Worm (Caenorhabditis elegans) whole organism, late embryonic: ENCODE data around the gene K09E9.1.

Experiments used
- C38D4.7 ChIP-seq: fragments of 200-800 bp; sonication (Bioruptor generic); optimal IDR thresholded peaks from 2 replicates; lab custom pipeline; 2018; ENCODE audit warnings: mild to moderate bottlenecking, missing genetic modification characterization, moderate library complexity, missing compliant biosample characterization
- T23F11.4 ChIP-seq: fragments of 200-800 bp; sonication (Bioruptor generic); optimal IDR thresholded peaks from 2 replicates; lab custom pipeline; 2018; ENCODE audit warnings: mild to moderate bottlenecking, missing genetic modification characterization, missing compliant biosample characterization
- ama-1 ChIP-seq: fragments of 150-350 bp; optimal IDR thresholded peaks from 2 replicates; lab custom pipeline; 2014
- ceh-31 ChIP-seq: sonication (generic microtip); optimal IDR thresholded peaks from 2 replicates; lab custom pipeline; 2016; ENCODE audit warnings: missing genetic modification characterization, missing compliant biosample characterization
- ceh-9 ChIP-seq: sonication (generic microtip); optimal IDR thresholded peaks from 2 replicates; lab custom pipeline; 2016; ENCODE audit warnings: mild to moderate bottlenecking, missing genetic modification characterization, inconsistent platforms, missing compliant biosample characterization
- dmd-4 ChIP-seq: sonication (generic microtip); optimal IDR thresholded peaks from 2 replicates; lab custom pipeline; 2016; ENCODE audit warnings: borderline replicate concordance, missing genetic modification characterization, missing compliant biosample characterization
- lin-11 ChIP-seq: fragments of 200-800 bp; sonication (Bioruptor generic); optimal IDR thresholded peaks from 2 replicates; lab custom pipeline; 2018; ENCODE audit warnings: mild to moderate bottlenecking, missing genetic modification characterization, missing compliant biosample characterization
- mec-3 ChIP-seq: sonication (generic microtip); optimal IDR thresholded peaks from 2 replicates; lab custom pipeline; 2016; ENCODE audit warnings: borderline replicate concordance, missing genetic modification characterization, missing compliant biosample characterization
- pros-1 ChIP-seq: fragments of 150-350 bp; optimal IDR thresholded peaks from 2 replicates; lab custom pipeline; 2014; ENCODE audit warnings: missing biosample characterization, missing genetic modification reagents, missing genetic modification characterization
- sox-4 ChIP-seq: sonication (generic microtip); optimal IDR thresholded peaks from 2 replicates; lab custom pipeline; 2017; ENCODE audit warnings: mild to moderate bottlenecking, missing genetic modification characterization, inconsistent platforms, missing compliant biosample characterization
- tbx-2 ChIP-seq: sonication (generic microtip); optimal IDR thresholded peaks from 2 replicates; lab custom pipeline; 2016; ENCODE audit warnings: missing genetic modification characterization, missing compliant biosample characterization

DNA sequence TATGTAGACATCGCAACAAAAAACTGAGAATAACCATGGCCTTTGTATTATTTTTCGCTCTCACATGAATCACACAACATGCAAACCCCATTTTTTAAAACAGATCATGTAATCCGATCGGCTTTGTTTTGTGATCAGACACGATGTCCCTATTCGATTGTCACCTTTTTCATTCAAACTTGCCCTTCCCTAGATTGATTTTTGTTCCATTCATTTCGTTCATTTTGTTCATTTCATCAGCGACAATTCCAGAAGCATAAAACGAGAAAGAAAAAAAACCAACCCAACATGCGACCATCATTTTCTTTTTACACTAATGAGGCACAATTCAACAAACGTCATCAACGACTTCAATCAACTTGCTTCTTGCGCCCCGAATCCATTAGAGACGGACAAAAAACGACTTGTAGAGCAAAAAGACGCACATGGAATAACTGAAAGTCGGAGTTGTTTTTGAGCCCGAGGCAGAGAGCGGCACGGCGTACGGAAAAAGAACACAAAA is 30.7 kb downstream of the K09E9.1 start, which contains the start of gene F59D12.3:
- TF ChIP-seq lin-11 (tag; lab: Kevin White, UChicago) (no peak), mec-3 (tag; lab: Kevin White, UChicago) (no peak), C38D4.7 (GFP tag; lab: Kevin White, UChicago) (no peak), ama-1 (lab: Kevin White, UChicago) (no peak), ceh-9 (tag; lab: Kevin White, UChicago) (no peak), sox-4 (no peak), pros-1 (tag; lab: Kevin White, UChicago) (no peak), ceh-31 (no peak), dmd-4 (tag; lab: Kevin White, UChicago) (no peak), T23F11.4 (GFP tag; lab: Kevin White, UChicago) (no peak), tbx-2 (tag; lab: Kevin White, UChicago) (no peak)
